Worm (Caenorhabditis elegans): ENCODE data around the gene W09D10.4.

DNA sequence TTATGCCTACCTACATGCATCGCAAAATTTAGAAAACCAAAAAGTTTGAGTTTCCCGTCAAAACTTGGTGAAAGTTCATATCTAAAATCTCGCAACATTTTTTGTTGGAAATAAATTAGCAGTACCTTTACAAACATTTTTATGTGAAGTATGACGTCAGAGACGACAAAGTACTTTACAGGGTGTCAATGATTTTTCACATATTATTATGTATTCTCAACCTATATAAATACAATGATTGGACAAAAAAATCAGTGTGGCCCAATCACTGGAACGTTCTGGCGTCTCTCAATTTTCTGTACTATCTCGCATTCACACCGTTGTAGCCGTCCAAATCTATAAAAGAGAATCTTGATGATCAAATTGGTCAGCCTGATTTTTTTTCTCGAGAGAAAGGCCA lies 21.7 kb downstream of the W09D10.4 start, which contains the start of the genes Y39A1A.18 and fmo-3:
- TF ChIP-seq nhr-25 (tag; optimal IDR thresholded peaks at IDR 0.05; ENCODE audit: borderline replicate concordance, insufficient read depth) = no peak
- TF ChIP-seq hif-1 (tag; optimal IDR thresholded peaks at IDR 0.05) = no peak
- TF ChIP-seq egl-27 (tag; optimal IDR thresholded peaks at IDR 0.05) = no peak
- no peak for TF ChIP-seq lsy-2 (tag; optimal IDR thresholded peaks at IDR 0.05)
- TF ChIP-seq egl-43 (GFP tag; IDR thresholded peaks at IDR 0.05) = no peak

Data from whole organism, L4 larva.